Worm (Caenorhabditis elegans) whole organism, late embryonic: ENCODE data around the gene C23H5.11.
A peak's percentile ranks its signal among the peaks of the same experiment; 100 is the strongest.

Experiments
- C38D4.7 ChIP-seq: fragments of 200-800 bp; sonication (Bioruptor generic); optimal IDR thresholded peaks from 2 replicates; lab custom pipeline; 2018; ENCODE audit warnings: mild to moderate bottlenecking, missing genetic modification characterization, moderate library complexity, missing compliant biosample characterization
- K09A11.1 ChIP-seq: sonication (generic microtip); optimal IDR thresholded peaks from 2 replicates; lab custom pipeline; 2017; ENCODE audit warnings: antibody characterized with exemption, mild to moderate bottlenecking, missing genetic modification characterization, missing compliant biosample characterization; ENCODE audit not compliant: insufficient read depth
- Y22D7AL.16 ChIP-seq: sonication (generic microtip); optimal IDR thresholded peaks from 2 replicates; lab custom pipeline; 2016; ENCODE audit warnings: missing genetic modification characterization, missing compliant biosample characterization
- ama-1 ChIP-seq: fragments of 150-350 bp; optimal IDR thresholded peaks from 2 replicates; lab custom pipeline; 2014
- ceh-19 ChIP-seq: fragments of 200-800 bp; sonication (Bioruptor generic); optimal IDR thresholded peaks from 2 replicates; lab custom pipeline; 2018; ENCODE audit warnings: mild to moderate bottlenecking, missing genetic modification characterization, missing compliant biosample characterization
- ceh-2 ChIP-seq: sonication (generic microtip); optimal IDR thresholded peaks from 2 replicates; lab custom pipeline; 2016; ENCODE audit warnings: missing genotype, missing genetic modification characterization, missing compliant biosample characterization
- ceh-22 ChIP-seq: sonication (generic microtip); optimal IDR thresholded peaks from 2 replicates; lab custom pipeline; 2017; ENCODE audit warnings: missing biosample characterization, missing genetic modification characterization
- ceh-30 ChIP-seq: fragments of 150-350 bp; optimal IDR thresholded peaks from 2 replicates; lab custom pipeline; 2014; ENCODE audit warnings: missing biosample characterization, missing genetic modification characterization
- ceh-31 ChIP-seq: sonication (generic microtip); optimal IDR thresholded peaks from 2 replicates; lab custom pipeline; 2016; ENCODE audit warnings: missing genetic modification characterization, missing compliant biosample characterization
- ceh-34 ChIP-seq: sonication (generic microtip); optimal IDR thresholded peaks from 2 replicates; lab custom pipeline; 2016; ENCODE audit warnings: mild to moderate bottlenecking, missing genetic modification characterization, missing compliant biosample characterization
- ceh-45 ChIP-seq: fragments of 200-800 bp; sonication (Bioruptor generic); IDR thresholded peaks from 2 replicates; pipeline ENCODE4 v1.3.6; 2022; ENCODE audit warnings: missing genetic modification reagents, missing genetic modification characterization, missing compliant biosample characterization
- ceh-6 ChIP-seq: fragments of 200-800 bp; sonication (Bioruptor generic); optimal IDR thresholded peaks from 2 replicates; lab custom pipeline; 2018; ENCODE audit warnings: mild to moderate bottlenecking, missing genetic modification characterization, missing compliant biosample characterization
- ceh-9 ChIP-seq: sonication (generic microtip); optimal IDR thresholded peaks from 2 replicates; lab custom pipeline; 2016; ENCODE audit warnings: mild to moderate bottlenecking, missing genetic modification characterization, inconsistent platforms, missing compliant biosample characterization
- che-1 ChIP-seq: sonication (generic microtip); optimal IDR thresholded peaks from 2 replicates; lab custom pipeline; 2016; ENCODE audit warnings: mild to moderate bottlenecking, missing genetic modification characterization, missing compliant biosample characterization
- elt-2 ChIP-seq: sonication (generic microtip); optimal IDR thresholded peaks from 2 replicates; lab custom pipeline; 2016; ENCODE audit warnings: missing genetic modification reagents, missing genetic modification characterization, missing compliant biosample characterization
- elt-4 ChIP-seq: sonication (generic microtip); optimal IDR thresholded peaks from 2 replicates; lab custom pipeline; 2016; ENCODE audit warnings: missing genetic modification characterization, missing compliant biosample characterization
- ets-4 ChIP-seq: sonication (generic microtip); optimal IDR thresholded peaks from 2 replicates; lab custom pipeline; 2016; ENCODE audit warnings: missing genetic modification characterization, missing compliant biosample characterization
- eyg-1 ChIP-seq: sonication (generic microtip); optimal IDR thresholded peaks from 2 replicates; lab custom pipeline; 2016; ENCODE audit warnings: missing genotype, missing genetic modification characterization, missing compliant biosample characterization
- fkh-6 ChIP-seq: sonication (generic microtip); optimal IDR thresholded peaks from 2 replicates; lab custom pipeline; 2016; ENCODE audit warnings: missing genetic modification characterization, missing compliant biosample characterization
- gmeb-2 ChIP-seq: sonication (generic microtip); optimal IDR thresholded peaks from 2 replicates; lab custom pipeline; 2016; ENCODE audit warnings: missing genetic modification characterization, inconsistent platforms, missing compliant biosample characterization
- hlh-15 ChIP-seq: sonication (generic microtip); optimal IDR thresholded peaks from 2 replicates; lab custom pipeline; 2016; ENCODE audit warnings: missing genetic modification characterization, missing compliant biosample characterization
- hlh-6 ChIP-seq: sonication (generic microtip); optimal IDR thresholded peaks from 2 replicates; lab custom pipeline; 2016; ENCODE audit warnings: missing genotype, missing genetic modification characterization, missing compliant biosample characterization
- hlh-8 ChIP-seq: sonication (generic microtip); optimal IDR thresholded peaks from 2 replicates; lab custom pipeline; 2016; ENCODE audit warnings: missing genotype, missing genetic modification characterization, missing compliant biosample characterization
- lin-11 ChIP-seq: fragments of 200-800 bp; sonication (Bioruptor generic); optimal IDR thresholded peaks from 2 replicates; lab custom pipeline; 2018; ENCODE audit warnings: mild to moderate bottlenecking, missing genetic modification characterization, missing compliant biosample characterization
- nfya-1 ChIP-seq: sonication (generic microtip); optimal IDR thresholded peaks from 2 replicates; lab custom pipeline; 2017; ENCODE audit warnings: missing genetic modification characterization, mild to moderate bottlenecking, missing compliant biosample characterization, antibody characterized with exemption, moderate library complexity
- nhr-232 ChIP-seq: sonication (generic microtip); optimal IDR thresholded peaks from 2 replicates; lab custom pipeline; 2016; ENCODE audit warnings: missing genetic modification characterization, missing compliant biosample characterization
- npax-4 ChIP-seq: sonication (generic microtip); optimal IDR thresholded peaks from 2 replicates; lab custom pipeline; 2016; ENCODE audit warnings: missing genetic modification characterization, missing compliant biosample characterization
- pha-2 ChIP-seq: sonication (generic microtip); optimal IDR thresholded peaks from 2 replicates; lab custom pipeline; 2017; ENCODE audit warnings: mild to moderate bottlenecking, missing genetic modification characterization, missing compliant biosample characterization
- pqm-1 ChIP-seq: sonication (generic microtip); optimal IDR thresholded peaks from 2 replicates; lab custom pipeline; 2016; ENCODE audit warnings: missing genetic modification characterization, missing compliant biosample characterization
- pros-1 ChIP-seq: fragments of 150-350 bp; optimal IDR thresholded peaks from 2 replicates; lab custom pipeline; 2014; ENCODE audit warnings: missing biosample characterization, missing genetic modification reagents, missing genetic modification characterization
- ref-2 ChIP-seq: sonication (generic microtip); optimal IDR thresholded peaks from 2 replicates; lab custom pipeline; 2016; ENCODE audit warnings: missing genetic modification characterization, missing compliant biosample characterization
- rnt-1 ChIP-seq: sonication (generic microtip); optimal IDR thresholded peaks from 2 replicates; lab custom pipeline; 2016; ENCODE audit warnings: missing genetic modification characterization, missing compliant biosample characterization
- sdc-2 ChIP-seq: sonication (generic microtip); optimal IDR thresholded peaks from 2 replicates; lab custom pipeline; 2016; ENCODE audit warnings: missing genotype, missing genetic modification characterization, missing compliant biosample characterization
- sox-2 ChIP-seq: fragments of 200-800 bp; sonication (Bioruptor generic); IDR thresholded peaks from 2 replicates; pipeline ENCODE4 v1.3.6; 2022; ENCODE audit warnings: missing genetic modification reagents, missing genetic modification characterization, missing compliant biosample characterization
- sox-4 ChIP-seq: sonication (generic microtip); optimal IDR thresholded peaks from 2 replicates; lab custom pipeline; 2017; ENCODE audit warnings: mild to moderate bottlenecking, missing genetic modification characterization, inconsistent platforms, missing compliant biosample characterization
- syd-9 ChIP-seq: sonication (generic microtip); optimal IDR thresholded peaks from 2 replicates; lab custom pipeline; 2016; ENCODE audit warnings: mild to moderate bottlenecking, missing genetic modification characterization, moderate library complexity, missing compliant biosample characterization
- tbx-2 ChIP-seq: sonication (generic microtip); optimal IDR thresholded peaks from 2 replicates; lab custom pipeline; 2016; ENCODE audit warnings: missing genetic modification characterization, missing compliant biosample characterization
- tbx-7 ChIP-seq: sonication (generic microtip); optimal IDR thresholded peaks from 2 replicates; lab custom pipeline; 2016; ENCODE audit warnings: missing genotype, missing genetic modification characterization, missing compliant biosample characterization
- unc-3 ChIP-seq, 2 experiments: fragments of 200-800 bp in 1 of 2; sonication (Bioruptor generic) in 1 of 2; sonication (generic microtip) in 1 of 2; conservative IDR thresholded peaks in 1 of 2; optimal IDR thresholded peaks in 1 of 2; 2 replicates each; pipeline versions ENCODE4 v1.3.6 to Lab custom; 2016 to 2022; ENCODE audit warnings: missing compliant biosample characterization in 2 of 2, missing genetic modification characterization in 2 of 2, missing genetic modification reagents in 1 of 2
- unc-42 ChIP-seq: sonication (generic microtip); optimal IDR thresholded peaks from 2 replicates; lab custom pipeline; 2016; ENCODE audit warnings: missing genotype, missing genetic modification characterization, missing compliant biosample characterization
- unc-55 ChIP-seq: sonication (generic microtip); optimal IDR thresholded peaks from 2 replicates; lab custom pipeline; 2017; ENCODE audit warnings: missing biosample characterization, missing genetic modification reagents, missing genetic modification characterization
- unc-86 ChIP-seq: sonication (generic microtip); optimal IDR thresholded peaks from 2 replicates; lab custom pipeline; 2016; ENCODE audit warnings: missing genetic modification characterization, missing compliant biosample characterization
- zip-5 ChIP-seq: sonication (generic microtip); optimal IDR thresholded peaks from 2 replicates; lab custom pipeline; 2016; ENCODE audit warnings: missing genetic modification characterization, missing compliant biosample characterization
- ztf-16 ChIP-seq: sonication (generic microtip); optimal IDR thresholded peaks from 2 replicates; lab custom pipeline; 2017; ENCODE audit warnings: missing genetic modification characterization, missing compliant biosample characterization

C23H5.11 gene

ce11 chrIV:2106708-2107107, 7.0 kb upstream of the C23H5.11 start:
- TF ChIP-seq tbx-7 (tag; lab: Kevin White, UChicago), result no peak
- no peak for TF ChIP-seq ceh-30 (tag; lab: Kevin White, UChicago)
- no peak for TF ChIP-seq K09A11.1 (tag; lab: Kevin White, UChicago)
- TF ChIP-seq ceh-6 (GFP tag; lab: Kevin White, UChicago), result no peak
- no peak for TF ChIP-seq ama-1
- no peak for TF ChIP-seq unc-86 (tag; lab: Kevin White, UChicago)
- TF ChIP-seq elt-4 (tag; lab: Kevin White, UChicago), result no peak
- TF ChIP-seq ztf-16 (tag; lab: Kevin White, UChicago), result no peak
- TF ChIP-seq ceh-19 (GFP tag; lab: Kevin White, UChicago), result no peak
- TF ChIP-seq ceh-2 (tag; lab: Kevin White, UChicago), result no peak
- no peak for TF ChIP-seq npax-4 (tag; lab: Kevin White, UChicago)
- no peak for TF ChIP-seq ceh-34 (tag; lab: Kevin White, UChicago)

ce11 chrIV:2102793-2103192, 3.1 kb upstream of the C23H5.11 start, which contains the start of gene C23H5.15:
Gene C23H5.15, minus strand, starts transcription at chrIV:2102893.
- no peak for TF ChIP-seq hlh-15 (tag; lab: Kevin White, UChicago)
- TF ChIP-seq sox-4 (tag; lab: Kevin White, UChicago), result no peak
- TF ChIP-seq pros-1 (tag; lab: Kevin White, UChicago), result no peak
- TF ChIP-seq Y22D7AL.16 (tag; lab: Kevin White, UChicago), result no peak
- no peak for TF ChIP-seq ceh-45
- TF ChIP-seq ceh-2 (tag; lab: Kevin White, UChicago), result no peak
- no peak for TF ChIP-seq gmeb-2 (tag; lab: Kevin White, UChicago)
- no peak for TF ChIP-seq ceh-22 (tag; lab: Kevin White, UChicago)
- no peak for TF ChIP-seq ceh-34 (tag; lab: Kevin White, UChicago)
- no peak for TF ChIP-seq nfya-1 (tag; lab: Kevin White, UChicago)
- no peak for TF ChIP-seq pha-2 (tag; lab: Kevin White, UChicago)
- no peak for TF ChIP-seq nhr-232 (tag; lab: Kevin White, UChicago)
- TF ChIP-seq, all 69 proteins: peak for 0

ce11 chrIV:2083734-2084133, 15.9 kb downstream of the C23H5.11 start, which contains the start of gene mca-2:
Gene mca-2, plus strand, starts transcription at chrIV:2084034.
- TF ChIP-seq unc-3 (GFP tag; conservative IDR thresholded peaks at IDR 0.05; lab: Robert Waterston, UW) (no peak), unc-3 (tag; optimal IDR thresholded peaks at IDR 0.05; lab: Kevin White, UChicago) (no peak), elt-4 (tag; lab: Kevin White, UChicago) (no peak), eyg-1 (tag; lab: Kevin White, UChicago) (no peak), C38D4.7 (GFP tag; lab: Kevin White, UChicago) (no peak), npax-4 (tag; lab: Kevin White, UChicago) (no peak), hlh-8 (tag; lab: Kevin White, UChicago) (no peak), zip-5 (tag; lab: Kevin White, UChicago) (no peak), rnt-1 (no peak), sdc-2 (tag; lab: Kevin White, UChicago) (no peak)

- TF ChIP-seq ref-2 (peak; percentile 19), nfya-1 (tag; lab: Kevin White, UChicago) (peak; percentile 51), ceh-9 (tag; lab: Kevin White, UChicago) (no peak), ztf-16 (tag; lab: Kevin White, UChicago) (no peak), zip-5 (tag; lab: Kevin White, UChicago) (no peak), ceh-31 (peak; percentile 39), tbx-2 (tag; lab: Kevin White, UChicago) (peak; percentile 13), Y22D7AL.16 (tag; lab: Kevin White, UChicago) (no peak)
Observed at ce11 chrIV:2083146-2083545, 16.5 kb downstream of the C23H5.11 start.

DNA sequence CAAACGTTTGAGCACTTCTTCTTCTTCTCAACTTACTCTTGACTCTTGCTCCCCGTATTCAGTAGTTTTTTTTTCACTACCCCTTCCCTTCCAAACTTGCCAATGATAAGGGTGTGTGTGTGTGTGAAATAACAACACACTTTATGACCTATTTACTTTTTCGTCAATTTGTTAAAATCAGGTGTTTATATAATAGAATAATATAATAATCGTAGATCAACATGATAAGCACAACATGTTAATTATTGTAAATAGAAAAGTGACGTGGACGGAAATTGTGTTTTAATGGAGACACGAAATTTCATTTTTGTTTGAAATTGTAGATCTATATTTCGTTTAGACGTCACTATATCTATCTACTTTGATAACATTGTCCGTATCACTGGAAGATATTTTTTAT, 19.3 kb downstream of the C23H5.11 start:
- TF ChIP-seq ets-4 (tag; lab: Kevin White, UChicago) (no peak), rnt-1 (no peak), hlh-6 (tag; lab: Kevin White, UChicago) (no peak), lin-11 (tag; lab: Kevin White, UChicago) (no peak), unc-3 (GFP tag; conservative IDR thresholded peaks at IDR 0.05; lab: Robert Waterston, UW) (no peak), unc-3 (tag; optimal IDR thresholded peaks at IDR 0.05; lab: Kevin White, UChicago) (no peak), unc-55 (GFP tag; lab: Kevin White, UChicago) (no peak), sox-2 (GFP tag; lab: Robert Waterston, UW) (no peak), fkh-6 (tag; lab: Kevin White, UChicago) (no peak), ceh-6 (GFP tag; lab: Kevin White, UChicago) (no peak), che-1 (tag; lab: Kevin White, UChicago) (no peak), ceh-34 (tag; lab: Kevin White, UChicago) (no peak), unc-42 (tag; lab: Kevin White, UChicago) (no peak), syd-9 (tag; lab: Kevin White, UChicago) (no peak), pqm-1 (tag; lab: Kevin White, UChicago) (no peak), elt-2 (tag; lab: Kevin White, UChicago) (no peak)
- TF ChIP-seq, all 69 proteins: peak for 0
